Fruit fly (Drosophila melanogaster) whole organism, prepupa: ENCODE results near the gene Hira.

Experiments used
- Blimp-1 ChIP-seq: fragments of 200-800 bp; sonication (Bioruptor generic); optimal IDR thresholded peaks from 3 replicates; lab custom pipeline; 2017; ENCODE audit warnings: missing biosample characterization, missing genetic modification characterization, mild to moderate bottlenecking, moderate library complexity, missing genetic modification reagents
- CG10631 ChIP-seq: fragments of 200-800 bp; sonication (Bioruptor generic); optimal IDR thresholded peaks from 2 replicates; lab custom pipeline; 2016; ENCODE audit warnings: missing biosample characterization, missing genetic modification characterization
- CG10669 ChIP-seq: fragments of 200-800 bp; sonication (Bioruptor generic); optimal IDR thresholded peaks from 3 replicates; lab custom pipeline; 2018; ENCODE audit warnings: missing biosample characterization, mild to moderate bottlenecking, missing genetic modification characterization, moderate library complexity
- CG11294 ChIP-seq: fragments of 200-800 bp; sonication (Bioruptor generic); IDR thresholded peaks from 2 replicates; pipeline ENCODE4 v1.3.6; 2022; ENCODE audit warnings: missing biosample characterization, missing genetic modification characterization
- CG11762 ChIP-seq: fragments of 200-800 bp; sonication (Bioruptor generic); optimal IDR thresholded peaks from 3 replicates; lab custom pipeline; 2016; ENCODE audit warnings: missing biosample characterization, missing genetic modification characterization; ENCODE audit not compliant: insufficient read depth
- CG1621 ChIP-seq: fragments of 200-800 bp; sonication (Bioruptor generic); optimal IDR thresholded peaks from 3 replicates; lab custom pipeline; 2018; ENCODE audit warnings: missing biosample characterization, mild to moderate bottlenecking, missing genetic modification characterization
- CG16779 ChIP-seq: fragments of 200-800 bp; sonication (Bioruptor generic); optimal IDR thresholded peaks from 3 replicates; lab custom pipeline; 2017; ENCODE audit warnings: missing biosample characterization, mild to moderate bottlenecking, missing genetic modification characterization
- CG3032 ChIP-seq: fragments of 200-800 bp; optimal IDR thresholded peaks from 2 replicates; lab custom pipeline; 2019; ENCODE audit warnings: missing biosample characterization, mild to moderate bottlenecking, missing genetic modification characterization, moderate library complexity
- CG31627 ChIP-seq: fragments of 200-800 bp; sonication (Bioruptor generic); optimal IDR thresholded peaks from 3 replicates; lab custom pipeline; 2016; ENCODE audit warnings: missing biosample characterization, missing genetic modification characterization
- CG32006 ChIP-seq: fragments of 200-800 bp; sonication (Bioruptor generic); optimal IDR thresholded peaks from 3 replicates; lab custom pipeline; 2017; ENCODE audit warnings: missing biosample characterization, mild to moderate bottlenecking, missing genetic modification characterization
- CG34406 ChIP-seq: fragments of 200-800 bp; sonication (Bioruptor generic); optimal IDR thresholded peaks from 3 replicates; lab custom pipeline; 2016; ENCODE audit warnings: missing biosample characterization, missing genetic modification characterization
- CG6163 ChIP-seq: fragments of 200-800 bp; sonication (Bioruptor generic); IDR thresholded peaks from 3 replicates; pipeline ENCODE4 v1.3.6; 2022; ENCODE audit warnings: missing biosample characterization, missing genetic modification characterization
- CG6792 ChIP-seq: fragments of 200-800 bp; sonication (Bioruptor generic); optimal IDR thresholded peaks from 3 replicates; lab custom pipeline; 2016; ENCODE audit warnings: missing biosample characterization, missing genetic modification characterization
- CG6808 ChIP-seq: fragments of 200-800 bp; sonication (Bioruptor generic); optimal IDR thresholded peaks from 3 replicates; lab custom pipeline; 2017; ENCODE audit warnings: missing biosample characterization, missing genetic modification characterization, mild to moderate bottlenecking, moderate library complexity, missing genetic modification reagents
- CG6854 ChIP-seq: fragments of 200-800 bp; sonication (Bioruptor generic); optimal IDR thresholded peaks from 2 replicates; lab custom pipeline; 2017; ENCODE audit warnings: missing biosample characterization, mild to moderate bottlenecking, missing genetic modification characterization
- CG7368 ChIP-seq: fragments of 200-800 bp; sonication (Bioruptor generic); optimal IDR thresholded peaks from 3 replicates; lab custom pipeline; 2016; ENCODE audit warnings: missing biosample characterization, missing genetic modification characterization
- CG8119 ChIP-seq: fragments of 200-800 bp; sonication (Bioruptor generic); IDR thresholded peaks from 3 replicates; pipeline ENCODE4 v1.3.6; 2022; ENCODE audit warnings: missing biosample characterization, missing genetic modification characterization
- CG8632 ChIP-seq: fragments of 200-800 bp; sonication (Bioruptor generic); optimal IDR thresholded peaks from 3 replicates; lab custom pipeline; 2016; ENCODE audit warnings: missing biosample characterization, missing genetic modification characterization
- CG9139 ChIP-seq: fragments of 200-800 bp; sonication (Bioruptor generic); optimal IDR thresholded peaks from 3 replicates; lab custom pipeline; 2017; ENCODE audit warnings: missing biosample characterization, mild to moderate bottlenecking, missing genetic modification characterization
- Eip75B ChIP-seq: fragments of 200-800 bp; sonication (Bioruptor generic); optimal IDR thresholded peaks from 3 replicates; lab custom pipeline; 2016; ENCODE audit warnings: missing biosample characterization, missing genetic modification characterization
- Eip78C ChIP-seq: fragments of 200-800 bp; sonication (Bioruptor generic); peaks from one replicate; lab custom pipeline; 2016; ENCODE audit warnings: missing biosample characterization, missing genetic modification characterization
- Eip93F ChIP-seq: fragments of 200-800 bp; sonication (Bioruptor generic); optimal IDR thresholded peaks from 2 replicates; lab custom pipeline; 2016; ENCODE audit warnings: missing biosample characterization, mild to moderate bottlenecking, missing genetic modification characterization
- Ets21C ChIP-seq: fragments of 200-800 bp; sonication (Bioruptor generic); optimal IDR thresholded peaks from 3 replicates; lab custom pipeline; 2016; ENCODE audit warnings: missing biosample characterization, missing genetic modification characterization
- Gug ChIP-seq: fragments of 200-800 bp; sonication (Bioruptor generic); IDR thresholded peaks from 2 replicates; pipeline ENCODE4 v1.3.6; 2022; ENCODE audit warnings: missing biosample characterization, missing genetic modification characterization
- Hr38 ChIP-seq: sonication (Bioruptor generic); optimal IDR thresholded peaks from 2 replicates; lab custom pipeline; 2016; ENCODE audit warnings: missing biosample characterization, missing genetic modification characterization
- Hr39 ChIP-seq: fragments of 200-800 bp; sonication (Bioruptor generic); optimal IDR thresholded peaks from 2 replicates; lab custom pipeline; 2016; ENCODE audit warnings: missing biosample characterization, missing genetic modification characterization
- Lpt ChIP-seq: fragments of 200-800 bp; sonication (Bioruptor generic); optimal IDR thresholded peaks from 3 replicates; lab custom pipeline; 2016; ENCODE audit warnings: missing biosample characterization, missing genetic modification characterization
- Met ChIP-seq: fragments of 200-800 bp; sonication (Bioruptor generic); optimal IDR thresholded peaks from 3 replicates; lab custom pipeline; 2016; ENCODE audit warnings: missing biosample characterization, missing genetic modification characterization
- OdsH ChIP-seq: fragments of 200-800 bp; sonication (Bioruptor generic); optimal IDR thresholded peaks from 3 replicates; lab custom pipeline; 2016; ENCODE audit warnings: missing biosample characterization, missing genetic modification characterization
- Smox ChIP-seq: fragments of 200-800 bp; sonication (Bioruptor generic); optimal IDR thresholded peaks from 3 replicates; lab custom pipeline; 2016; ENCODE audit warnings: missing biosample characterization, missing genetic modification characterization
- Sox102F ChIP-seq: fragments of 200-800 bp; sonication (Bioruptor generic); optimal IDR thresholded peaks from 2 replicates; lab custom pipeline; 2016; ENCODE audit warnings: missing biosample characterization, mild to moderate bottlenecking, missing genetic modification characterization
- Sox14 ChIP-seq: fragments of 200-800 bp; sonication (Bioruptor generic); optimal IDR thresholded peaks from 3 replicates; lab custom pipeline; 2016; ENCODE audit warnings: missing biosample characterization, missing genetic modification characterization
- Sox15 ChIP-seq: fragments of 200-800 bp; sonication (Bioruptor generic); optimal IDR thresholded peaks from 3 replicates; lab custom pipeline; 2016; ENCODE audit warnings: missing biosample characterization, missing genetic modification characterization
- achi ChIP-seq: fragments of 200-800 bp; sonication (Bioruptor generic); optimal IDR thresholded peaks from 3 replicates; lab custom pipeline; 2016; ENCODE audit warnings: missing biosample characterization, missing genetic modification characterization
- acj6 ChIP-seq: fragments of 200-800 bp; sonication (Bioruptor generic); optimal IDR thresholded peaks from 3 replicates; lab custom pipeline; 2016; ENCODE audit warnings: missing biosample characterization, missing genetic modification characterization
- dac ChIP-seq: fragments of 200-800 bp; sonication (Bioruptor generic); optimal IDR thresholded peaks from 2 replicates; lab custom pipeline; 2017; ENCODE audit warnings: missing biosample characterization, mild to moderate bottlenecking, missing genetic modification characterization
- eg ChIP-seq: fragments of 200-800 bp; sonication (Bioruptor generic); IDR thresholded peaks from 3 replicates; pipeline ENCODE4 v1.3.6; 2022; ENCODE audit warnings: missing biosample characterization, missing genetic modification characterization
- esn ChIP-seq: fragments of 200-800 bp; sonication (Bioruptor generic); optimal IDR thresholded peaks from 2 replicates; lab custom pipeline; 2016; ENCODE audit warnings: missing biosample characterization, mild to moderate bottlenecking, missing genetic modification characterization, moderate library complexity
- fd59A ChIP-seq: fragments of 200-800 bp; sonication (Bioruptor generic); optimal IDR thresholded peaks from 2 replicates; lab custom pipeline; 2017; ENCODE audit warnings: missing biosample characterization, mild to moderate bottlenecking, missing genetic modification characterization, missing genetic modification reagents
- fd85E ChIP-seq: fragments of 200-800 bp; sonication (Bioruptor generic); optimal IDR thresholded peaks from 3 replicates; lab custom pipeline; 2016; ENCODE audit warnings: missing biosample characterization, missing genetic modification characterization
- fkh ChIP-seq: fragments of 200-800 bp; sonication (Bioruptor generic); optimal IDR thresholded peaks from 3 replicates; lab custom pipeline; 2017; ENCODE audit warnings: missing biosample characterization, mild to moderate bottlenecking, missing genetic modification characterization, moderate library complexity
- lz ChIP-seq: fragments of 200-800 bp; sonication (Bioruptor generic); optimal IDR thresholded peaks from 3 replicates; lab custom pipeline; 2016; ENCODE audit warnings: missing biosample characterization, missing genetic modification characterization
- net ChIP-seq: fragments of 200-800 bp; sonication (Bioruptor generic); optimal IDR thresholded peaks from 3 replicates; lab custom pipeline; 2016; ENCODE audit warnings: missing biosample characterization, missing genetic modification characterization
- pdm3 ChIP-seq: fragments of 200-800 bp; sonication (Bioruptor generic); optimal IDR thresholded peaks from 3 replicates; lab custom pipeline; 2016; ENCODE audit warnings: missing biosample characterization, missing genetic modification characterization
- salr ChIP-seq, 2 experiments: fragments of 200-800 bp; sonication (Bioruptor generic); optimal IDR thresholded peaks; 3 replicates each; lab custom pipeline; 2016 to 2018; ENCODE audit warnings: missing biosample characterization in 2 of 2, missing genetic modification characterization in 2 of 2, mild to moderate bottlenecking in 1 of 2
- ss ChIP-seq, 2 experiments: fragments of 200-800 bp; sonication (Bioruptor generic); optimal IDR thresholded peaks; 2 replicates in 1 of 2; 3 replicates in 1 of 2; lab custom pipeline; 2017 to 2018; ENCODE audit warnings: mild to moderate bottlenecking in 2 of 2, missing biosample characterization in 2 of 2, missing genetic modification characterization in 2 of 2, moderate library complexity in 1 of 2
- svp ChIP-seq: fragments of 200-800 bp; sonication (Bioruptor generic); peaks from one replicate; lab custom pipeline; 2016; ENCODE audit warnings: missing biosample characterization, missing genetic modification characterization

Hira gene

DNA sequence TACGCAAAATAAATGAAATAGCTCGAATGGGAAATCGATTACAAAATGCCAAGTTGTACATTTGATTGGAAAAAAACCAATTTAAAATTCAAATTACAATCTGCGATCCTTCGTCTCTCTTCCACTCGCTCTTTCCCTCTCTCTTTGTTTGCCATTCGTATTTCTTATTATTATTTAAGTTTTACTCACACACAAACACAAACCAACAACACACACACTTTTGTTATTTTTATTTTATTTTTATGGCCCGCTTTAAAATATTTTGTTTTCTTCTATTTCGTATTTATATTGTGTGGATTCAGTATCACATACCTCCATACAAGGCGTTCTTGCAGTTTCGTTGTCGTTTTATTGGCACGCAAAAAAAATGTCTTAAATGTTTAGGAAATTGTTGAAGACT lies 25.8 kb upstream of the Hira start:
- TF ChIP-seq OdsH (no peak), CG31627 (no peak), CG11294 (GFP tag; lab: Robert Waterston, UW) (no peak), fd85E (no peak), Gug (GFP tag; lab: Robert Waterston, UW) (no peak), Eip78C (GFP tag; lab: Kevin White, UChicago) (peak; percentile 46), CG8632 (no peak)

DNA sequence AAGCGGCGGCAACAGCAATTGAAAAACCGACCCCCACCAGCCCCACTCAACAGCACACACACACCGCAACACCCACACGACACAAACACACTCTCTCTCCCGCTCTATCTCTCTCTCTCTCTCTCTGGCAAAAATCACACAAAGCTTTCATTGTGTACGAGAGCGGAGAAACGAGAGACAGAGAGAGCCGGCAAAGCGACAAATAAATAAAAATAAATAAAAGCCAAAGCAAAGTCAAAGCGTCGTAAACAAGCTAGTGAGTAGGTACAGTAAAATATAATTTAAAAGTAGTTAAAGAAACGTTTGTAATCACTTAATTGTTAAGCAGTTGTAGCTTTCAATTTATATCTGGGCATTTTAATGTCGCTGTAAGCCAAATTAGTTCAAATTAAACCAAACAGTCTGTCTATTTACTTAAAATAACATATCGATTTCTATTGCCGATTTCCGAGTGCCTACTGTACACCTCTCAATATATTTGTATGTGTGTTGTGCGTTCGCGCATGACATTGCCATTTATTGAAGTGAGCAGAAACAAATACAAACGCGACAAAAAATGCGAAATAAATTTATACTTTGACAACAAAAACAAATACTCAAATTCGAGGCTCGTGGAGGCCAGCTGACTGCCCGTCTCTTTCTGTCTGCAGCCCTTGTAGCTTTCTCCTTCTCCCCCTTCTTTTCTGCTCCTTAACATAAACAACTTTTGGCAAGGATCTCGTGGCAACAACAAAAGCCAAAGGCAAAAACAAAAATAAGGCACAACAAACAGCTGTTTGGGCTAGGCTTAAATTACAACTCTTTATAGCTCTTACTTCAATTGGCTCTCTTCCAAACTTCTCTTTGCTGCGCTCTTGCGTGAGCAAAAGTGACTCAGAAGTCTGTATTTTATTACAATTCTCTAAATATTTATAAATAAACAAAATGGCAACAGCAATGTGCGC lies 24.9 kb upstream of the Hira start:
- TF ChIP-seq net = peak; percentile 93
- peak; percentile 70 for TF ChIP-seq fd85E
- peak; percentile 83 for TF ChIP-seq CG16779
- peak; percentile 97 for TF ChIP-seq pdm3 (GFP tag; lab: Kevin White, UChicago)
- TF ChIP-seq CG34406 = peak; percentile 91
- peak; percentile 96 for TF ChIP-seq Sox14 (GFP tag; lab: Kevin White, UChicago)
- TF ChIP-seq Blimp-1 (GFP tag; lab: Kevin White, UChicago) = peak; percentile 86
- peak; percentile 78 for TF ChIP-seq CG9139
- peak; percentile 75 to 93 for TF ChIP-seq salr (GFP tag; optimal IDR thresholded peaks at IDR 0.05; lab: Kevin White, UChicago)
- TF ChIP-seq CG31627 = peak; percentile 94
- peak; percentile 87 for TF ChIP-seq CG1621 (tag; lab: Kevin White, UChicago)
- peak; percentile 90 for TF ChIP-seq dac (GFP tag; lab: Kevin White, UChicago)
- TF ChIP-seq eg (GFP tag; lab: Robert Waterston, UW) = peak; percentile 95
- TF ChIP-seq Hr39 (GFP tag; lab: Kevin White, UChicago) = peak; percentile 95
- peak; percentile 95 for TF ChIP-seq esn
- peak; percentile 90 for TF ChIP-seq CG10631 (GFP tag; lab: Kevin White, UChicago)
- peak; percentile 95 for TF ChIP-seq Smox (GFP tag; lab: Kevin White, UChicago)
- peak; percentile 83 for TF ChIP-seq CG6854 (GFP tag; lab: Kevin White, UChicago)
- peak; percentile 96 for TF ChIP-seq svp (GFP tag; lab: Kevin White, UChicago)
- peak; percentile 90 for TF ChIP-seq CG8632
- peak; percentile 87 for TF ChIP-seq Eip93F (GFP tag; lab: Kevin White, UChicago)
- TF ChIP-seq CG10669 = peak; percentile 90
- peak; percentile 83 for TF ChIP-seq CG7368 (GFP tag; lab: Kevin White, UChicago)
- TF ChIP-seq Gug (GFP tag; lab: Robert Waterston, UW) = peak; percentile 94
- TF ChIP-seq Met (GFP tag; lab: Kevin White, UChicago) = peak; percentile 96
- TF ChIP-seq Ets21C (GFP tag; lab: Kevin White, UChicago) = peak; percentile 90
- TF ChIP-seq Lpt (GFP tag; lab: Kevin White, UChicago) = peak; percentile 94
- peak; percentile 33 for TF ChIP-seq Hr38
- TF ChIP-seq CG8119 (GFP tag; lab: Robert Waterston, UW) = peak; percentile 97
- peak; percentile 93 for TF ChIP-seq CG6163 (GFP tag; lab: Robert Waterston, UW)
- TF ChIP-seq achi (GFP tag; lab: Kevin White, UChicago) = peak; percentile 92
- TF ChIP-seq CG11762 (GFP tag; lab: Kevin White, UChicago) = peak; percentile 94
- peak; percentile 96 for TF ChIP-seq OdsH
- TF ChIP-seq CG6792 (GFP tag; lab: Kevin White, UChicago) = peak; percentile 92
- peak; percentile 95 for TF ChIP-seq acj6 (GFP tag; lab: Kevin White, UChicago)
- peak; percentile 90 for TF ChIP-seq fd59A (GFP tag; lab: Kevin White, UChicago)
- TF ChIP-seq CG32006 (GFP tag; lab: Kevin White, UChicago) = peak; percentile 96
- TF ChIP-seq CG6808 (GFP tag; lab: Kevin White, UChicago) = peak; percentile 90
- peak; percentile 93 for TF ChIP-seq fkh (GFP tag; lab: Kevin White, UChicago)
- peak; percentile 93 for TF ChIP-seq Eip75B (GFP tag; lab: Kevin White, UChicago)
- peak; percentile 93 for TF ChIP-seq CG3032 (tag; lab: Kevin White, UChicago)
- TF ChIP-seq Sox102F (GFP tag; lab: Kevin White, UChicago) = peak; percentile 94
- TF ChIP-seq Eip78C (GFP tag; lab: Kevin White, UChicago) = peak; percentile 98
- peak; percentile 84 for TF ChIP-seq Sox15
- peak; percentile 95 for TF ChIP-seq lz (GFP tag; lab: Kevin White, UChicago)
- TF ChIP-seq ss (GFP tag; optimal IDR thresholded peaks at IDR 0.05; lab: Kevin White, UChicago) = peak; percentile 87 to 96
